Worm (Caenorhabditis elegans) whole organism, L3 larva: ENCODE measurements around the gene K03B8.14.
A peak's percentile ranks its signal among the peaks of the same experiment; 100 is the strongest.

Source experiments
- ceh-16 ChIP-seq: sonication (generic microtip); optimal IDR thresholded peaks from 2 replicates; lab custom pipeline; 2017; ENCODE audit warnings: missing biosample characterization, missing genetic modification characterization
- ceh-82 ChIP-seq: fragments of 150-350 bp; optimal IDR thresholded peaks from 2 replicates; lab custom pipeline; 2014; ENCODE audit warnings: missing biosample characterization, missing genetic modification characterization
- ceh-9 ChIP-seq: sonication (generic microtip); optimal IDR thresholded peaks from 2 replicates; lab custom pipeline; 2018; ENCODE audit warnings: missing biosample characterization, missing genetic modification characterization
- daf-12 ChIP-seq: fragments of 150-350 bp; optimal IDR thresholded peaks from 2 replicates; lab custom pipeline; 2014; ENCODE audit warnings: missing biosample characterization, missing genetic modification reagents, missing genetic modification characterization
- egl-27 ChIP-seq: sonication (generic microtip); optimal IDR thresholded peaks from 4 replicates; lab custom pipeline; 2017; ENCODE audit warnings: missing biosample characterization, missing genetic modification reagents, missing genetic modification characterization
- elt-1 ChIP-seq: fragments of 150-350 bp; optimal IDR thresholded peaks from 2 replicates; lab custom pipeline; 2014; ENCODE audit warnings: missing biosample characterization, missing genetic modification characterization
- elt-2 ChIP-seq: sonication (generic microtip); optimal IDR thresholded peaks from 2 replicates; lab custom pipeline; 2016; ENCODE audit warnings: missing genetic modification reagents, mild to moderate bottlenecking, missing genetic modification characterization, missing compliant biosample characterization
- elt-3 ChIP-seq, 3 experiments: fragments of 150-350 bp in 1 of 3; sonication (generic microtip) in 2 of 3; optimal IDR thresholded peaks; 2 replicates in 2 of 3; 4 replicates in 1 of 3; lab custom pipeline; 2014 to 2017; ENCODE audit warnings: missing biosample characterization in 3 of 3, missing genetic modification characterization in 3 of 3
- fkh-10 ChIP-seq: sonication (generic microtip); optimal IDR thresholded peaks from 2 replicates; lab custom pipeline; 2017; ENCODE audit warnings: missing biosample characterization, missing genetic modification reagents, missing genetic modification characterization
- fos-1 ChIP-seq: fragments of 150-350 bp; optimal IDR thresholded peaks from 2 replicates; lab custom pipeline; 2014; ENCODE audit warnings: missing biosample characterization, missing genetic modification characterization
- hmg-11 ChIP-seq: sonication (generic microtip); optimal IDR thresholded peaks from 2 replicates; lab custom pipeline; 2016; ENCODE audit warnings: missing genetic modification characterization, missing compliant biosample characterization
- jun-1 ChIP-seq: fragments of 150-350 bp; optimal IDR thresholded peaks from 2 replicates; lab custom pipeline; 2014; ENCODE audit warnings: missing biosample characterization, missing genetic modification reagents, missing genetic modification characterization
- lin-15B ChIP-seq: fragments of 150-350 bp; optimal IDR thresholded peaks from 2 replicates; lab custom pipeline; 2014; ENCODE audit warnings: missing biosample characterization, missing genetic modification characterization
- lin-39 ChIP-seq: fragments of 150-350 bp; optimal IDR thresholded peaks from 2 replicates; lab custom pipeline; 2018; ENCODE audit warnings: missing biosample characterization, missing genetic modification reagents, missing genetic modification characterization
- lsy-12 ChIP-seq: sonication (generic microtip); optimal IDR thresholded peaks from 2 replicates; lab custom pipeline; 2016; ENCODE audit warnings: mild to moderate bottlenecking, missing genetic modification characterization, missing compliant biosample characterization
- mdl-1 ChIP-seq: fragments of 150-350 bp; optimal IDR thresholded peaks from 2 replicates; lab custom pipeline; 2014; ENCODE audit warnings: missing biosample characterization, missing genetic modification characterization
- mml-1 ChIP-seq: fragments of 150-350 bp; sonication (generic microtip); optimal IDR thresholded peaks from 3 replicates; lab custom pipeline; 2014; ENCODE audit warnings: missing biosample characterization, missing genetic modification characterization
- nfya-1 ChIP-seq: sonication (generic microtip); optimal IDR thresholded peaks from 2 replicates; lab custom pipeline; 2017; ENCODE audit warnings: missing genetic modification characterization, mild to moderate bottlenecking, missing compliant biosample characterization, antibody characterized with exemption, moderate library complexity; ENCODE audit not compliant: insufficient read depth
- nhr-11 ChIP-seq: fragments of 150-350 bp; optimal IDR thresholded peaks from 2 replicates; lab custom pipeline; 2014; ENCODE audit warnings: missing biosample characterization, missing genetic modification characterization
- nhr-12 ChIP-seq: fragments of 150-350 bp; optimal IDR thresholded peaks from 2 replicates; lab custom pipeline; 2014; ENCODE audit warnings: missing biosample characterization, missing genetic modification characterization
- nhr-23 ChIP-seq: fragments of 150-350 bp; optimal IDR thresholded peaks from 2 replicates; lab custom pipeline; 2014; ENCODE audit warnings: missing biosample characterization, missing genetic modification reagents, missing genetic modification characterization
- nhr-237 ChIP-seq: fragments of 150-350 bp; optimal IDR thresholded peaks from 2 replicates; lab custom pipeline; 2014; ENCODE audit warnings: missing biosample characterization, missing genetic modification characterization
- nhr-25 ChIP-seq: sonication (generic microtip); optimal IDR thresholded peaks from 2 replicates; lab custom pipeline; 2017; ENCODE audit warnings: missing biosample characterization, missing genetic modification characterization
- nhr-28 ChIP-seq: fragments of 150-350 bp; optimal IDR thresholded peaks from 2 replicates; lab custom pipeline; 2014; ENCODE audit warnings: missing biosample characterization, missing genetic modification characterization
- nhr-43 ChIP-seq: sonication (generic microtip); optimal IDR thresholded peaks from 2 replicates; lab custom pipeline; 2016; ENCODE audit warnings: mild to moderate bottlenecking, missing genetic modification characterization, missing compliant biosample characterization; ENCODE audit not compliant: poor library complexity, severe bottlenecking
- nhr-67 ChIP-seq: fragments of 150-350 bp; optimal IDR thresholded peaks from 2 replicates; lab custom pipeline; 2014; ENCODE audit warnings: missing biosample characterization, missing genetic modification characterization
- nhr-76 ChIP-seq: fragments of 150-350 bp; sonication (generic microtip); optimal IDR thresholded peaks from 5 replicates; lab custom pipeline; 2014; ENCODE audit warnings: missing biosample characterization, missing genetic modification characterization
- nhr-77 ChIP-seq: fragments of 150-350 bp; optimal IDR thresholded peaks from 2 replicates; lab custom pipeline; 2014; ENCODE audit warnings: missing biosample characterization, missing genetic modification characterization
- pha-4 ChIP-seq: fragments of 150-350 bp; optimal IDR thresholded peaks from 2 replicates; lab custom pipeline; 2014; ENCODE audit warnings: missing biosample characterization, missing genetic modification reagents, missing genetic modification characterization
- pqm-1 ChIP-seq: fragments of 150-350 bp; optimal IDR thresholded peaks from 2 replicates; lab custom pipeline; 2017; ENCODE audit warnings: missing biosample characterization, missing genetic modification characterization, inconsistent platforms
- sea-2 ChIP-seq: fragments of 150-350 bp; sonication (generic microtip); optimal IDR thresholded peaks from 4 replicates; lab custom pipeline; 2014; ENCODE audit warnings: missing biosample characterization, missing genetic modification reagents, missing genetic modification characterization
- snpc-4 ChIP-seq: fragments of 150-350 bp; optimal IDR thresholded peaks from 2 replicates; lab custom pipeline; 2014; ENCODE audit warnings: missing biosample characterization, missing genetic modification characterization
- unc-39 ChIP-seq: sonication (generic microtip); optimal IDR thresholded peaks from 4 replicates; lab custom pipeline; 2017; ENCODE audit warnings: missing biosample characterization, missing genetic modification characterization
- zag-1 ChIP-seq: fragments of 150-350 bp; optimal IDR thresholded peaks from 2 replicates; lab custom pipeline; 2014; ENCODE audit warnings: missing biosample characterization, missing genetic modification characterization
- ztf-11 ChIP-seq: fragments of 150-350 bp; optimal IDR thresholded peaks from 2 replicates; lab custom pipeline; 2014; ENCODE audit warnings: missing biosample characterization, missing genetic modification characterization
- ztf-4 ChIP-seq: fragments of 150-350 bp; optimal IDR thresholded peaks from 2 replicates; lab custom pipeline; 2014; ENCODE audit warnings: missing biosample characterization, missing genetic modification characterization

K03B8.14 gene

ce11 chrV:11410902-11411561, 20.7 kb downstream of the K03B8.14 start, which contains the start of the genes K03B8.8 and grl-3:
K03B8.8 (minus strand) TSS chrV:11411002.
grl-3 (plus strand) TSS chrV:11411511.
- TF ChIP-seq egl-27 = no peak

ce11 chrV:11412125-11412524, 21.8 kb downstream of the K03B8.14 start:
- TF ChIP-seq elt-2 (tag; lab: Kevin White, UChicago) (peak; percentile 79), nhr-28 (tag; lab: Kevin White, UChicago) (no peak), lsy-12 (tag; lab: Kevin White, UChicago) (peak; percentile 2), snpc-4 (tag; lab: Kevin White, UChicago) (peak; percentile 14), jun-1 (peak; percentile 58), pqm-1 (tag; lab: Kevin White, UChicago) (peak; percentile 60)

ce11 chrV:11415059-11415458, 24.8 kb downstream of the K03B8.14 start, which contains the start of gene deg-3:
deg-3 (minus strand) TSS chrV:11415159.
- no peak for TF ChIP-seq ceh-82
- TF ChIP-seq nhr-11 (tag; lab: Kevin White, UChicago) = no peak
- no peak for TF ChIP-seq pqm-1 (tag; lab: Kevin White, UChicago)
- TF ChIP-seq nhr-237 = no peak
- TF ChIP-seq ztf-11 (tag; lab: Kevin White, UChicago) = no peak
- TF ChIP-seq lin-15B (tag; lab: Kevin White, UChicago) = no peak
- TF ChIP-seq zag-1 (tag; lab: Kevin White, UChicago) = no peak
- TF ChIP-seq nhr-23 (tag; lab: Kevin White, UChicago) = no peak
- TF ChIP-seq ceh-16 = no peak
- TF ChIP-seq snpc-4 (tag; lab: Kevin White, UChicago) = no peak
- TF ChIP-seq nfya-1 (tag; lab: Kevin White, UChicago) = no peak
- TF ChIP-seq fkh-10 = no peak
- no peak for TF ChIP-seq nhr-28 (tag; lab: Kevin White, UChicago)
- no peak for TF ChIP-seq lin-39 (tag; lab: Kevin White, UChicago)
- no peak for TF ChIP-seq daf-12 (tag; lab: Kevin White, UChicago)
- TF ChIP-seq sea-2 (GFP tag; lab: Kevin White, UChicago) = no peak
- no peak for TF ChIP-seq elt-1
- TF ChIP-seq unc-39 = no peak
- TF ChIP-seq fos-1 = no peak

- no peak for TF ChIP-seq nhr-76 (tag; lab: Kevin White, UChicago)
- TF ChIP-seq mdl-1 = no peak
- TF ChIP-seq hmg-11 = no peak
- no peak for TF ChIP-seq elt-3 (tag; optimal IDR thresholded peaks at IDR 0.05; lab: Kevin White, UChicago)
- no peak for TF ChIP-seq nhr-12 (tag; lab: Kevin White, UChicago)
- TF ChIP-seq fos-1 = no peak
- no peak for TF ChIP-seq nhr-237
- no peak for TF ChIP-seq ztf-4 (tag; lab: Kevin White, UChicago)
- no peak for TF ChIP-seq ceh-9 (tag; lab: Kevin White, UChicago)
- no peak for TF ChIP-seq unc-39
- TF ChIP-seq fkh-10 = no peak
- no peak for TF ChIP-seq mml-1 (tag; lab: Kevin White, UChicago)
- TF ChIP-seq nhr-43 (tag; lab: Kevin White, UChicago) = no peak
- TF ChIP-seq nhr-77 (tag; lab: Kevin White, UChicago) = no peak
- TF ChIP-seq nhr-67 = no peak
Measured at ce11 chrV:11421605-11422004, 31.3 kb downstream of the K03B8.14 start, which contains the start of gene des-2. des-2 (minus strand) TSS chrV:11421705.

- TF ChIP-seq mdl-1 (no peak), pha-4 (tag; lab: Kevin White, UChicago) (no peak), nhr-25 (tag; lab: Kevin White, UChicago) (no peak)
Measured at ce11 chrV:11424565-11424964, 34.3 kb downstream of the K03B8.14 start, which contains the start of gene T26H10.2. T26H10.2 (minus strand) TSS chrV:11424665.
